Fruit fly (Drosophila melanogaster): Measurements from ENCODE around the gene CG2218.
A peak's percentile ranks its signal among the peaks of the same experiment; 100 is the strongest.

Gene CG2218

dm6 chr3R:30424993-30425392, 3.1 kb downstream of the CG2218 start, which contains the start of gene CG15536 (continued):
- TF ChIP-seq Meics (GFP tag; optimal IDR thresholded peaks at IDR 0.05): no peak
- TF ChIP-seq z (GFP tag; IDR thresholded peaks at IDR 0.05): no peak
- 0 out of 3 replicates have a peak, but pooled peaks have one; percentile 12 for TF ChIP-seq Opbp (GFP tag; IDR thresholded peaks at IDR 0.05; ENCODE audit: partially characterized antibody)
- peak; percentile 47; the same call in 2 of the 3 replicates for TF ChIP-seq Doc3 (GFP tag; IDR thresholded peaks at IDR 0.05; ENCODE audit: partially characterized antibody)
- no peak for TF ChIP-seq CG1647 (GFP tag; optimal IDR thresholded peaks at IDR 0.05)
- no peak for TF ChIP-seq TFAM (GFP tag; optimal IDR thresholded peaks at IDR 0.05)
- TF ChIP-seq so (GFP tag; IDR thresholded peaks at IDR 0.05): no peak
- no peak for TF ChIP-seq chm (GFP tag; IDR thresholded peaks at IDR 0.05)
- no peak for TF ChIP-seq ken (GFP tag; IDR thresholded peaks at IDR 0.05)
- TF ChIP-seq lbe (GFP tag; optimal IDR thresholded peaks at IDR 0.05): no peak
- TF ChIP-seq CG18011 (GFP tag; optimal IDR thresholded peaks at IDR 0.05): no peak
- TF ChIP-seq abd-A (tag; optimal IDR thresholded peaks at IDR 0.05): no peak
- no peak for TF ChIP-seq scrt (GFP tag; optimal IDR thresholded peaks at IDR 0.05)
- no peak for TF ChIP-seq Atf6 (GFP tag; IDR thresholded peaks at IDR 0.05)
- peak; percentile 64 for TF ChIP-seq unc-4 (GFP tag; IDR thresholded peaks at IDR 0.05; ENCODE audit: partially characterized antibody)
- peak; percentile 72 for TF ChIP-seq Dp (GFP tag; optimal IDR thresholded peaks at IDR 0.05)
- TF ChIP-seq CG9437 (GFP tag; optimal IDR thresholded peaks at IDR 0.05): no peak
- TF ChIP-seq H15 (GFP tag; IDR thresholded peaks at IDR 0.05): no peak
- peak; percentile 42 for TF ChIP-seq CG1603 (tag; optimal IDR thresholded peaks at IDR 0.05)
- no peak for TF ChIP-seq CG17361 (GFP tag; IDR thresholded peaks at IDR 0.05)
- peak; percentile 20 for TF ChIP-seq CG12659 (GFP tag; optimal IDR thresholded peaks at IDR 0.05)
- TF ChIP-seq CG2678 (tag; optimal IDR thresholded peaks at IDR 0.05): no peak
- TF ChIP-seq tin (GFP tag; optimal IDR thresholded peaks at IDR 0.05): no peak
- TF ChIP-seq gsb (GFP tag; IDR thresholded peaks at IDR 0.05): no peak
- TF ChIP-seq NK7.1 (GFP tag; optimal IDR thresholded peaks at IDR 0.05): no peak
- TF ChIP-seq Spps (tag; optimal IDR thresholded peaks at IDR 0.05): no peak
- TF ChIP-seq tna (GFP tag; IDR thresholded peaks at IDR 0.05; ENCODE audit: partially characterized antibody): peak; percentile 49; the same call in 1 of the 2 replicates
- no peak for TF ChIP-seq odd (GFP tag; optimal IDR thresholded peaks at IDR 0.05)
- no peak for TF ChIP-seq salm (tag; optimal IDR thresholded peaks at IDR 0.05)
- TF ChIP-seq Dbx (GFP tag; IDR thresholded peaks at IDR 0.05): no peak
- TF ChIP-seq Stat92E (GFP tag; optimal IDR thresholded peaks at IDR 0.05): no peak
- no peak for TF ChIP-seq CG8765 (GFP tag; IDR thresholded peaks at IDR 0.05)
- TF ChIP-seq lmd (GFP tag; IDR thresholded peaks at IDR 0.05): no peak
- peak; percentile 58; the same call in 1 of the 2 replicates for TF ChIP-seq CG42726 (GFP tag; IDR thresholded peaks at IDR 0.05; ENCODE audit: partially characterized antibody)
- TF ChIP-seq slp2 (GFP tag; optimal IDR thresholded peaks at IDR 0.05): no peak
- no peak for TF ChIP-seq phol (tag; optimal IDR thresholded peaks at IDR 0.05)
- TF ChIP-seq az2 (GFP tag; optimal IDR thresholded peaks at IDR 0.05): no peak
- no peak for TF ChIP-seq gsb-n (tag; optimal IDR thresholded peaks at IDR 0.05)
- no peak for TF ChIP-seq CG15011 (GFP tag; optimal IDR thresholded peaks at IDR 0.05)
- no peak for TF ChIP-seq CG17385 (GFP tag; optimal IDR thresholded peaks at IDR 0.05)
- peak; percentile 65; the same call in 2 of the 3 replicates for TF ChIP-seq CG6791 (GFP tag; IDR thresholded peaks at IDR 0.05; ENCODE audit: partially characterized antibody)
- no peak for TF ChIP-seq Nf-YB (GFP tag; optimal IDR thresholded peaks at IDR 0.05)
- no peak for TF ChIP-seq CkIIα-i1 (GFP tag; IDR thresholded peaks at IDR 0.05)
- no peak for TF ChIP-seq CG4424 (GFP tag; optimal IDR thresholded peaks at IDR 0.05)
- TF ChIP-seq hbn (GFP tag; IDR thresholded peaks at IDR 0.05; ENCODE audit: partially characterized antibody): peak; percentile 36; the same call in 1 of the 2 replicates
- no peak for TF ChIP-seq B-H1 (GFP tag; IDR thresholded peaks at IDR 0.05)
- no peak for TF ChIP-seq CG5245 (GFP tag; optimal IDR thresholded peaks at IDR 0.05)
- TF ChIP-seq Ets65A (GFP tag): no peak
- no peak for TF ChIP-seq exex (tag; optimal IDR thresholded peaks at IDR 0.05)
- TF ChIP-seq MESR4 (GFP tag; optimal IDR thresholded peaks at IDR 0.05): peak; percentile 36
